Fruit fly (Drosophila melanogaster): ENCODE data around the gene CycT.

CycT gene

DNA sequence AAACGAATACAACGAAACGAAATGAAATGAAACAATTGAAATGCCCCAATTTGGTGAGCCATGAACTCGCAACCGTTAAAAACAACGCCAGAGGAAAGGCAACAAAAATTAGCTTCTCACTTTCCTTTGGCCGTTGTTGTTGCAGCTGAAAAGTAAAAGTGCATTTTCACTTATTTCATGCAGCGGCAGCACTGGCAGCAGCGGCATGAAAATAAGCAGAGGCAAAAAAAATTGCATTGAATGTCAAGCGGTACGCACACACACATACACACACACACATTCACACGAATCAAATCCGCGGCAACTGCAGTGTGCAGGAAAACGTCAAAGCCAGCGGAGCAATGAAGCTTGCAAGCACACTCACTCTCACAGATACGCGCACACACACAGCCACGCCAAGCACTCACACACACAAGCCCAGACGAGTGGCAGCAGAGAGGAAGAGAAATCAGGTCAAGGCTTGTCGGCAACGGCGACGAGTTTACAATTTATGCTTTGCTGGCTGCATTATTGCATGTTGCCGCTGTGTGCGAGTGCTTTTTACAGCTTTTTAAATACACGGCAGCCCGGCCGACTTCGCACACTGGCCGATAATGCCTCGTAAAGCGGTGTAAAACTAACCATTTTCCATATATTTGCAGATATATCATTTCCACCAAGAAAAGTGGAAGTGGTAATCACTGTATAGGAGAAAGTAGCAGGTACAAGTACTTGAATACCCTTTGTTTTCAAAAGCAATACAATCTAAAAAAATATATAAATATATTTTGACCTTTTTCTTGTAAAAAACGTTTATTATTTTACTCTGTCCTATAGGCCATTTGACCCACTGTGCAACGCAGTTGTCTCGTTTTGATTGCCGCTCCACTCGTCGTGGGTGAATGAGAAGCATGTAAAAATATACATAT lies 9.0 kb upstream of the CycT start (continued):
- TF ChIP-seq CG13775 (GFP tag; optimal IDR thresholded peaks at IDR 0.05) (peak; percentile 31), CG32767 (GFP tag; IDR thresholded peaks at IDR 0.05) (peak; percentile 75; the same call in 1 of the 2 replicates), Antp (GFP tag; optimal IDR thresholded peaks at IDR 0.05) (peak; percentile 17), sens (GFP tag) (peak; percentile 93), HHEX (GFP tag; optimal IDR thresholded peaks at IDR 0.05) (peak; percentile 78), ftz-f1 (GFP tag; optimal IDR thresholded peaks at IDR 0.05) (peak; percentile 43), CG7928 (GFP tag; optimal IDR thresholded peaks at IDR 0.05) (no peak), Aef1 (GFP tag; IDR thresholded peaks at IDR 0.05) (peak; percentile 52; the same call in 2 of the 3 replicates), cwo (GFP tag; optimal IDR thresholded peaks at IDR 0.05) (peak; percentile 63), eyg (GFP tag; optimal IDR thresholded peaks at IDR 0.05) (no peak), CG17568 (GFP tag; optimal IDR thresholded peaks at IDR 0.05) (peak; percentile 49), CG1603 (tag; optimal IDR thresholded peaks at IDR 0.05) (peak; percentile 43), gt (GFP tag; IDR thresholded peaks at IDR 0.05) (peak; percentile 54), yki (optimal IDR thresholded peaks at IDR 0.05) (no peak), bigmax (GFP tag; optimal IDR thresholded peaks at IDR 0.05) (no peak), psq (GFP tag; optimal IDR thresholded peaks at IDR 0.05) (peak; percentile 22), CG30020 (tag; optimal IDR thresholded peaks at IDR 0.05) (peak; percentile 31), wek (GFP tag; optimal IDR thresholded peaks at IDR 0.05) (peak; percentile 36), CG2199 (GFP tag; IDR thresholded peaks at IDR 0.05) (0 out of 3 replicates have a peak, but pooled peaks have one; percentile 56), CG2120 (GFP tag; optimal IDR thresholded peaks at IDR 0.05) (no peak), CG5245 (GFP tag; optimal IDR thresholded peaks at IDR 0.05) (peak; percentile 59), CG32532 (GFP tag; IDR thresholded peaks at IDR 0.05) (no peak), B-H1 (GFP tag; IDR thresholded peaks at IDR 0.05) (peak; percentile 51), Nf-YC (tag; optimal IDR thresholded peaks at IDR 0.05) (peak; percentile 66), CG10321 (GFP tag; IDR thresholded peaks at IDR 0.05) (no peak), wor (GFP tag; IDR thresholded peaks at IDR 0.05) (peak; percentile 92), lmd (GFP tag; IDR thresholded peaks at IDR 0.05) (peak; percentile 71), CG18619 (GFP tag; optimal IDR thresholded peaks at IDR 0.05) (peak; percentile 62), CG13624 (GFP tag; optimal IDR thresholded peaks at IDR 0.05) (no peak), pnt (GFP tag; optimal IDR thresholded peaks at IDR 0.05) (peak; percentile 26), ase (GFP tag; IDR thresholded peaks at IDR 0.05) (peak; percentile 80), kay (GFP tag; optimal IDR thresholded peaks at IDR 0.05) (peak; percentile 41), crol (GFP tag; IDR thresholded peaks at IDR 0.05) (peak; percentile 19), CG17829 (tag; optimal IDR thresholded peaks at IDR 0.05) (peak; percentile 69), Mrtf (GFP tag; IDR thresholded peaks at IDR 0.05) (peak; percentile 53; the same call in 1 of the 3 replicates), ab (GFP tag; optimal IDR thresholded peaks at IDR 0.05) (no peak), unpg (GFP tag; optimal IDR thresholded peaks at IDR 0.05) (peak; percentile 79), MESR4 (GFP tag; optimal IDR thresholded peaks at IDR 0.05) (no peak), CG8765 (GFP tag; IDR thresholded peaks at IDR 0.05) (no peak), Lhr (GFP tag; optimal IDR thresholded peaks at IDR 0.05) (peak; percentile 52), CG10431 (GFP tag; optimal IDR thresholded peaks at IDR 0.05) (peak; percentile 44), HLHmδ (GFP tag; optimal IDR thresholded peaks at IDR 0.05) (no peak), Hmx (GFP tag; optimal IDR thresholded peaks at IDR 0.05) (no peak), CG11723 (GFP tag; optimal IDR thresholded peaks at IDR 0.05) (peak; percentile 79), sqz (GFP tag; optimal IDR thresholded peaks at IDR 0.05) (peak; percentile 64), sisA (GFP tag; IDR thresholded peaks at IDR 0.05) (peak; percentile 74), nmo (GFP tag; optimal IDR thresholded peaks at IDR 0.05) (peak; percentile 92), corto (GFP tag; optimal IDR thresholded peaks at IDR 0.05) (peak; percentile 58), sim (GFP tag; IDR thresholded peaks at IDR 0.05) (peak; percentile 48; the same call in 1 of the 2 replicates), CG14710 (tag; optimal IDR thresholded peaks at IDR 0.05) (peak; percentile 56)
